Fruit fly (Drosophila melanogaster): Measurements from ENCODE around the gene Spp.

Gene Spp

DNA sequence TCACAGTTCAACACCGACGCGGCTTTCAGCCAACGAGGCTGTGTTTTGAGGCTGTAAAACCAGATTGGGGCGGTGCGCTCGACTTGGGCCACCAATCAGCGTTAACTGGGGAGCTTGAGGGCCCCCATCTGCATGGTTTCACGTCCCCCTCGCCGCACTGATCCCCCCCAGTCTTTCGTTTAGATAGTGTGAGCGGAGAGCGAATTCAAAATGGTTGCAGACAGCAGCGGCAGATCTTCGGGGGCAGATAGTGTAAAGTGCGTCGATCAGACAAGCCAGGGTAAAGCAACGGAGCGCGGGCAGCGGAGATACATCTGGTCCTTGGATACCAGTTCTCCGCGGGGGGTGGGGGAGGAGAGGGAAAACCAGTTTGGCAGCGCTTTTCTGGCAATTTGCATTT is 37.3 kb downstream of the Spp start (continued):
- TF ChIP-seq kni (GFP tag; optimal IDR thresholded peaks at IDR 0.05) (no peak), CG6791 (GFP tag; IDR thresholded peaks at IDR 0.05; ENCODE audit: partially characterized antibody) (0 out of 3 replicates have a peak, but pooled peaks have one; percentile 27), CG11560 (tag; IDR thresholded peaks at IDR 0.05) (no peak), Meics (GFP tag; optimal IDR thresholded peaks at IDR 0.05) (no peak), CG15696 (tag; optimal IDR thresholded peaks at IDR 0.05) (no peak), CG15269 (tag; optimal IDR thresholded peaks at IDR 0.05) (no peak)

DNA sequence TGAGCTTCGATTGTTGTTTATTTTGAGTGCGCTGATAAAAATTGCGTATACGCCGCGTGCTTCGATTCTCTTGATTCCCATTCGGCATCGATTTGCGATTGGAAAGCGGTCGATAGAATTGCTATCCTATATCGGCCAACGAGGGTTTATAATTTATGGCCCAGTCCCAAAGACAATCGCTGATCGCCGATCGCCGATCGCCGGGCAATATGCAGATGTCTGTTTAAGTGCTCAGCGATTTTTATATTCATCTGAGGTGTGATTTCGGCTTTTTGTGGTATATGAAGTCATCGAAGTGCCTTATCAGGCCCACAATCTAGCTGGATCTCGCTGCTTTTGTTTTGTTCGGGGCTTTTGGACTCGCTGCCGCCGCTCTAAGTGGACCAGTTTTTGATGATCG is 38.0 kb downstream of the Spp start:
- TF ChIP-seq Deaf1 (tag; optimal IDR thresholded peaks at IDR 0.05), result no peak
- TF ChIP-seq chinmo (GFP tag; IDR thresholded peaks at IDR 0.05; ENCODE audit: partially characterized antibody), result 0 out of 4 replicates have a peak, but pooled peaks have one; percentile 36
- TF ChIP-seq Neu2 (GFP tag; optimal IDR thresholded peaks at IDR 0.05; ENCODE audit: borderline replicate concordance), result no peak
- no peak for TF ChIP-seq Lim3 (GFP tag; IDR thresholded peaks at IDR 0.05)
- no peak for TF ChIP-seq amos (GFP tag; IDR thresholded peaks at IDR 0.05; ENCODE audit: partially characterized antibody)
- TF ChIP-seq CG7372 (GFP tag; IDR thresholded peaks at IDR 0.05), result peak; percentile 46; the same call in 1 of the 2 replicates
- TF ChIP-seq Hr51 (GFP tag; optimal IDR thresholded peaks at IDR 0.05), result no peak
- TF ChIP-seq cas (GFP tag; IDR thresholded peaks at IDR 0.05), result no peak
- TF ChIP-seq CG3281 (GFP tag; optimal IDR thresholded peaks at IDR 0.05), result no peak
- TF ChIP-seq cato (GFP tag; optimal IDR thresholded peaks at IDR 0.05; ENCODE audit: borderline replicate concordance), result no peak
- no peak for TF ChIP-seq scrt (GFP tag; optimal IDR thresholded peaks at IDR 0.05)
- TF ChIP-seq CG15011 (GFP tag; optimal IDR thresholded peaks at IDR 0.05), result no peak
- TF ChIP-seq CG10462 (GFP tag; optimal IDR thresholded peaks at IDR 0.05), result no peak
- peak; percentile 72 for TF ChIP-seq grn (GFP tag; optimal IDR thresholded peaks at IDR 0.05)
- TF ChIP-seq Dip3 (GFP tag; optimal IDR thresholded peaks at IDR 0.05), result no peak
- TF ChIP-seq abd-A (tag; optimal IDR thresholded peaks at IDR 0.05), result peak; percentile 43
- peak; percentile 80 for TF ChIP-seq CG13894 (tag; optimal IDR thresholded peaks at IDR 0.05)
- TF ChIP-seq twi (tag; optimal IDR thresholded peaks at IDR 0.05), result no peak

DNA sequence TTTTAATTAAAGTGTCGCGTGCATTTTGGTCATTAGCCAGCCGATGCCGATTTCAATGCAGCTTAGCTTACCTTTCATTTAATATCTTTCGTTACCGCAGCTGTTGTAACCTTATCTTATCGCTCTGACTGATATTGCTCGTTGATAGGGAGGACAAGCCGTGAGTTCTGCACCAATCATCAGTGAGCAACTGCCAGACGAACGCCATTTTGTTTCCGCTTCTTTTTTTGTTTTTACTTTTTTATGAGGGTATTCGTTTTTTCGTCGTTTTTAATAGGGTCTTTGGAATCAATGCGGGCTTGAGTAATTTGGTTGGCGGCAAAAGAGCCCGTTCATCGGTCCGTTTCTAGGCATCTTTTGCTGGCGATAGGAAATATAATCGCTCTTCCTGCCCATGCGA is 39.4 kb downstream of the Spp start:
- TF ChIP-seq GATAe (GFP tag; conservative IDR thresholded peaks at IDR 0.05), result peak; percentile 66
- TF ChIP-seq ind (GFP tag; optimal IDR thresholded peaks at IDR 0.05), result no peak
- TF ChIP-seq seq (GFP tag; IDR thresholded peaks at IDR 0.05), result no peak
- TF ChIP-seq HLH54F (GFP tag; optimal IDR thresholded peaks at IDR 0.05), result no peak
- TF ChIP-seq CG10321 (GFP tag; IDR thresholded peaks at IDR 0.05), result no peak
- peak; percentile 7 for TF ChIP-seq Ets65A (GFP tag)
- no peak for TF ChIP-seq D (optimal IDR thresholded peaks at IDR 0.05)
- no peak for TF ChIP-seq D (GFP tag; optimal IDR thresholded peaks at IDR 0.05)
- TF ChIP-seq Nf-YC (tag; optimal IDR thresholded peaks at IDR 0.05), result peak; percentile 92
- TF ChIP-seq Nf-YB (GFP tag; optimal IDR thresholded peaks at IDR 0.05), result peak; percentile 93
- TF ChIP-seq Mrtf (GFP tag; IDR thresholded peaks at IDR 0.05), result no peak
- TF ChIP-seq CG2129 (GFP tag; IDR thresholded peaks at IDR 0.05; ENCODE audit: partially characterized antibody), result no peak
- TF ChIP-seq Ravus (GFP tag; IDR thresholded peaks at IDR 0.05), result no peak
- no peak for TF ChIP-seq Sry-δ (GFP tag; optimal IDR thresholded peaks at IDR 0.05)
- TF ChIP-seq gcm (GFP tag; optimal IDR thresholded peaks at IDR 0.05), result peak; percentile 85
- TF ChIP-seq CG1602 (GFP tag; optimal IDR thresholded peaks at IDR 0.05), result no peak
- TF ChIP-seq shn (GFP tag; optimal IDR thresholded peaks at IDR 0.05), result no peak
- no peak for TF ChIP-seq CHES-1-like (GFP tag; optimal IDR thresholded peaks at IDR 0.05)
- TF ChIP-seq zf30C (GFP tag; optimal IDR thresholded peaks at IDR 0.05), result no peak
- TF ChIP-seq chif (GFP tag; optimal IDR thresholded peaks at IDR 0.05), result no peak
- TF ChIP-seq pnt (GFP tag; optimal IDR thresholded peaks at IDR 0.05), result no peak
- TF ChIP-seq Drgx (GFP tag; IDR thresholded peaks at IDR 0.05), result no peak
- no peak for TF ChIP-seq al (GFP tag; IDR thresholded peaks at IDR 0.05)
- TF ChIP-seq grn (GFP tag; optimal IDR thresholded peaks at IDR 0.05), result peak; percentile 54
- TF ChIP-seq Ptx1 (GFP tag; IDR thresholded peaks at IDR 0.05), result no peak

Data from whole organism, embryonic.